Fruit fly (Drosophila melanogaster): Measurements from ENCODE around the gene tal-3A.

dm6 chr3R:13785895-13786294, 27.0 kb upstream of the tal-3A start:
- TF ChIP-seq CG9797 (GFP tag; optimal IDR thresholded peaks at IDR 0.05) (no peak), pnt (GFP tag; optimal IDR thresholded peaks at IDR 0.05) (no peak), CG11504 (tag; optimal IDR thresholded peaks at IDR 0.05) (no peak), pzg (GFP tag; optimal IDR thresholded peaks at IDR 0.05) (no peak), CG9215 (GFP tag; IDR thresholded peaks at IDR 0.05) (no peak), bsh (GFP tag; optimal IDR thresholded peaks at IDR 0.05) (no peak), D (optimal IDR thresholded peaks at IDR 0.05) (no peak), D (GFP tag; optimal IDR thresholded peaks at IDR 0.05) (no peak), ci (GFP tag; IDR thresholded peaks at IDR 0.05) (no peak), Asciz (GFP tag; optimal IDR thresholded peaks at IDR 0.05) (no peak), lola (GFP tag; optimal IDR thresholded peaks at IDR 0.05) (no peak)

Data from whole organism, embryonic.